Worm (Caenorhabditis elegans) whole organism, early embryonic: ENCODE data around the gene M88.3.

ENCODE experiments used
- B0310.2 ChIP-seq: sonication (generic microtip); optimal IDR thresholded peaks from 2 replicates; lab custom pipeline; 2016; ENCODE audit warnings: mild to moderate bottlenecking, missing genetic modification characterization, missing compliant biosample characterization
- F13C5.2 ChIP-seq: sonication (generic microtip); optimal IDR thresholded peaks from 2 replicates; lab custom pipeline; 2017; ENCODE audit warnings: mild to moderate bottlenecking, missing genetic modification characterization, inconsistent platforms, missing compliant biosample characterization
- aly-1 ChIP-seq: sonication (generic microtip); optimal IDR thresholded peaks from 2 replicates; lab custom pipeline; 2016; ENCODE audit warnings: missing genetic modification characterization, missing compliant biosample characterization
- ama-1 ChIP-seq: fragments of 150-350 bp; optimal IDR thresholded peaks from 2 replicates; lab custom pipeline; 2014
- ceh-36 ChIP-seq: sonication (generic microtip); optimal IDR thresholded peaks from 2 replicates; lab custom pipeline; 2016; ENCODE audit warnings: missing genetic modification characterization, inconsistent platforms, missing compliant biosample characterization
- ets-7 ChIP-seq: sonication (generic microtip); optimal IDR thresholded peaks from 2 replicates; lab custom pipeline; 2016; ENCODE audit warnings: missing genotype, missing genetic modification characterization, missing compliant biosample characterization
- flt-1 ChIP-seq: fragments of 200-800 bp; sonication (Bioruptor generic); IDR thresholded peaks from 2 replicates; pipeline ENCODE4 v1.3.6; 2022; ENCODE audit warnings: missing genetic modification characterization, missing compliant biosample characterization
- hmg-4 ChIP-seq: fragments of 200-800 bp; sonication (Bioruptor generic); optimal IDR thresholded peaks from 2 replicates; lab custom pipeline; 2018; ENCODE audit warnings: mild to moderate bottlenecking, missing genetic modification characterization, missing compliant biosample characterization
- pes-1 ChIP-seq: fragments of 200-800 bp; sonication (Bioruptor generic); IDR thresholded peaks from 2 replicates; pipeline ENCODE4 v1.3.6; 2022; ENCODE audit warnings: missing genetic modification reagents, missing genetic modification characterization, missing compliant biosample characterization
- scrt-1 ChIP-seq: fragments of 200-800 bp; sonication (Bioruptor generic); IDR thresholded peaks from 2 replicates; pipeline ENCODE4 v1.3.6; 2022; ENCODE audit warnings: missing genetic modification characterization, missing compliant biosample characterization
- sea-1 ChIP-seq: fragments of 200-800 bp; sonication (Bioruptor generic); conservative IDR thresholded peaks from 2 replicates; pipeline ENCODE4 v1.3.6; 2022; ENCODE audit warnings: missing genetic modification characterization, missing compliant biosample characterization
- tbx-11 ChIP-seq: fragments of 200-800 bp; sonication (Bioruptor generic); IDR thresholded peaks from 2 replicates; pipeline ENCODE4 v1.3.6; 2022; ENCODE audit warnings: missing genetic modification characterization, missing compliant biosample characterization
- tbx-37 ChIP-seq: fragments of 200-800 bp; sonication (Bioruptor generic); conservative IDR thresholded peaks from 2 replicates; pipeline ENCODE4 v1.3.6; 2022; ENCODE audit warnings: missing genetic modification reagents, missing genetic modification characterization, missing compliant biosample characterization
- tra-4 ChIP-seq: sonication (generic microtip); optimal IDR thresholded peaks from 2 replicates; lab custom pipeline; 2017; ENCODE audit warnings: missing genetic modification characterization, missing compliant biosample characterization

DNA sequence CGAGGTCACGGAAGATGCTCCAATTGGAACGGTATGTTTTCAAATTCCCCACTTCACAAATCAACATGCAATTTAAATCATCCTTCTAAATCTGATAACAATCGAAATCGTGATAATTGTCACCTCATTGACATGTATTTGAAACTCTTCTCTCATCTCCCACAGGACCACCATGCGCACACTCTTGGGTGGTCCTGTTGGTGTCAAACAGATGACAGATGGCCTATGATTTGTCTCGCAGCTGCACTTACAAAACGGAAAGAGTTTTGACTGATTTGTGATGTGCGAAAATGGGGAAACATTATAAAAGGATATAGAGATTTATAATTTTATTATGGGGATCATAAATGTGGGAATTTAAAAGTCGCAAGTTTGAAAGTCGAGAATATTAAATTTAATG, 21.4 kb downstream of the M88.3 start:
- TF ChIP-seq ama-1 (lab: Kevin White, UChicago): no peak
- no peak for TF ChIP-seq aly-1 (tag; lab: Kevin White, UChicago)
- no peak for TF ChIP-seq flt-1 (GFP tag; lab: Robert Waterston, UW)
- TF ChIP-seq ets-7 (tag; lab: Kevin White, UChicago): no peak
- no peak for TF ChIP-seq pes-1 (GFP tag; lab: Robert Waterston, UW)
- TF ChIP-seq sea-1 (GFP tag; lab: Robert Waterston, UW): no peak
- TF ChIP-seq B0310.2 (tag; lab: Kevin White, UChicago): no peak
- TF ChIP-seq tra-4: no peak
- TF ChIP-seq tbx-11 (GFP tag; lab: Robert Waterston, UW): no peak
- no peak for TF ChIP-seq ceh-36 (tag; lab: Kevin White, UChicago)
- TF ChIP-seq scrt-1 (GFP tag; lab: Robert Waterston, UW): no peak
- TF ChIP-seq hmg-4 (GFP tag; lab: Kevin White, UChicago): no peak
- TF ChIP-seq tbx-37: no peak
- TF ChIP-seq F13C5.2: no peak
